Worm (Caenorhabditis elegans) whole organism, early embryonic: ENCODE data around the gene F36F12.3.

Experiments
- B0310.2 ChIP-seq: sonication (generic microtip); optimal IDR thresholded peaks from 2 replicates; lab custom pipeline; 2016; ENCODE audit warnings: mild to moderate bottlenecking, missing genetic modification characterization, missing compliant biosample characterization
- F13C5.2 ChIP-seq: sonication (generic microtip); optimal IDR thresholded peaks from 2 replicates; lab custom pipeline; 2017; ENCODE audit warnings: mild to moderate bottlenecking, missing genetic modification characterization, inconsistent platforms, missing compliant biosample characterization
- aly-1 ChIP-seq: sonication (generic microtip); optimal IDR thresholded peaks from 2 replicates; lab custom pipeline; 2016; ENCODE audit warnings: missing genetic modification characterization, missing compliant biosample characterization
- ama-1 ChIP-seq: fragments of 150-350 bp; optimal IDR thresholded peaks from 2 replicates; lab custom pipeline; 2014
- ceh-13 ChIP-seq: fragments of 200-800 bp; sonication (Bioruptor generic); optimal IDR thresholded peaks from 2 replicates; lab custom pipeline; 2018; ENCODE audit warnings: mild to moderate bottlenecking, missing genetic modification characterization, missing compliant biosample characterization
- ceh-36 ChIP-seq: sonication (generic microtip); optimal IDR thresholded peaks from 2 replicates; lab custom pipeline; 2016; ENCODE audit warnings: missing genetic modification characterization, inconsistent platforms, missing compliant biosample characterization
- ets-7 ChIP-seq: sonication (generic microtip); optimal IDR thresholded peaks from 2 replicates; lab custom pipeline; 2016; ENCODE audit warnings: missing genotype, missing genetic modification characterization, missing compliant biosample characterization
- flt-1 ChIP-seq: fragments of 200-800 bp; sonication (Bioruptor generic); IDR thresholded peaks from 2 replicates; pipeline ENCODE4 v1.3.6; 2022; ENCODE audit warnings: missing genetic modification characterization, missing compliant biosample characterization
- hmbx-1 ChIP-seq: sonication (generic microtip); optimal IDR thresholded peaks from 2 replicates; lab custom pipeline; 2016; ENCODE audit warnings: mild to moderate bottlenecking, missing genetic modification characterization, missing compliant biosample characterization
- hmg-4 ChIP-seq: fragments of 200-800 bp; sonication (Bioruptor generic); optimal IDR thresholded peaks from 2 replicates; lab custom pipeline; 2018; ENCODE audit warnings: mild to moderate bottlenecking, missing genetic modification characterization, missing compliant biosample characterization
- hnd-1 ChIP-seq: sonication (generic microtip); optimal IDR thresholded peaks from 2 replicates; lab custom pipeline; 2016; ENCODE audit warnings: missing genetic modification characterization, missing compliant biosample characterization
- pes-1 ChIP-seq: fragments of 200-800 bp; sonication (Bioruptor generic); IDR thresholded peaks from 2 replicates; pipeline ENCODE4 v1.3.6; 2022; ENCODE audit warnings: missing genetic modification reagents, missing genetic modification characterization, missing compliant biosample characterization
- scrt-1 ChIP-seq: fragments of 200-800 bp; sonication (Bioruptor generic); IDR thresholded peaks from 2 replicates; pipeline ENCODE4 v1.3.6; 2022; ENCODE audit warnings: missing genetic modification characterization, missing compliant biosample characterization
- tra-4 ChIP-seq: sonication (generic microtip); optimal IDR thresholded peaks from 2 replicates; lab custom pipeline; 2017; ENCODE audit warnings: missing genetic modification characterization, missing compliant biosample characterization

- TF ChIP-seq ama-1 (no peak), hmbx-1 (no peak), ceh-36 (tag; lab: Kevin White, UChicago) (no peak), tra-4 (no peak), aly-1 (tag; lab: Kevin White, UChicago) (no peak), flt-1 (GFP tag; lab: Robert Waterston, UW) (no peak), hnd-1 (tag; lab: Kevin White, UChicago) (no peak), hmg-4 (no peak), scrt-1 (GFP tag; lab: Robert Waterston, UW) (no peak), ets-7 (tag; lab: Kevin White, UChicago) (no peak), ceh-13 (GFP tag; lab: Kevin White, UChicago) (no peak), B0310.2 (tag; lab: Kevin White, UChicago) (no peak), F13C5.2 (tag; lab: Kevin White, UChicago) (no peak), pes-1 (GFP tag; lab: Robert Waterston, UW) (0 out of 2 replicates have a peak, but pooled peaks have one; percentile 34)
Measured at ce11 chrV:2133512-2133911, 47.9 kb downstream of the F36F12.3 start.
